Worm (Caenorhabditis elegans): ENCODE results near the gene Y113G7B.28.

DNA sequence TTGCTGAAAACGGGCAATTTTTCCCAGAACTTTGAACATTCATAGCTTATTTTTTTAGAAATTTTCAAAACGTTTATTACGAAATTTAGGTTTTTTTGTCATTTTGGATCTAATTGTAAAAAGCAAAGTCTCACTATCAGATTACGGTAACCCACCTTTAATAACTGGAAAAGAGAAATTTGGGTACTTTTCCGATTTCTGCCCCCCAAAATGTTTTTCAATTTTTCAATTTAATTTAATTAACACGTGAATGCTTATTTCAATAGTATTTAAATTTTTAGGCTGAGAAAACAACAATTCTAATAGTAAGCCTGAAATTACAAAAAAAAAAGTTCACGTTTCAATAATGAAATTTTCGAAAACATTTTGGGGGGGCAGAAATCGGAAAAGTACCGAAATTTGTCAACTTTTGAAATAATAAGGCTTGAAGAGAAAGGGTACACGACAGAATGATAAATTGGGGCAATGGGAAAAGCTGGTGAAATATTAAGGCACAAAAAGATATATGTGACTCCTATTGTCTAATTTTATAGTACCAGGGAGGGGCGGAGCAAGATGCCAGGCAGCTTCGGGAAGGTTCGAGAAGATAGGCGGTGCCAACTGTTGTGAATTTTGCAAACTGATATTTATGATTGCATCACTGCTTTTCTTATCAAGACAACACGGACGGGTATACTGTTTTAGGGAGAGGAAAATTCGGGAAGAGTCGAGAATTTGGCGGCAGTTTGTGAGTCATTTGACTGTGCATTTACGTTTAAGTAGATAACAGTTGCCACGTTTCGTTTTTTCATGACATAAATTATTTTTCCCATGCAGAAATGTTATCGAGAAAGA, 31.5 kb upstream of the Y113G7B.28 start, which contains the start of gene F19B2.5:
- TF ChIP-seq lin-13 (tag; optimal IDR thresholded peaks at IDR 0.05): no peak
- no peak for TF ChIP-seq unc-62 (GFP tag; optimal IDR thresholded peaks at IDR 0.05)
- no peak for TF ChIP-seq blmp-1 (tag; optimal IDR thresholded peaks at IDR 0.05)
- TF ChIP-seq nhr-76 (tag; optimal IDR thresholded peaks at IDR 0.05): no peak
- TF ChIP-seq sptf-1 (tag; optimal IDR thresholded peaks at IDR 0.05): no peak
- no peak for TF ChIP-seq ztf-11 (tag; optimal IDR thresholded peaks at IDR 0.05)
- no peak for TF ChIP-seq nhr-2 (tag; optimal IDR thresholded peaks at IDR 0.05)
- TF ChIP-seq ces-1 (GFP tag; optimal IDR thresholded peaks at IDR 0.05): no peak
- no peak for TF ChIP-seq snpc-4 (tag; optimal IDR thresholded peaks at IDR 0.05)
- TF ChIP-seq pha-4 (tag; optimal IDR thresholded peaks at IDR 0.05): no peak
- TF ChIP-seq hlh-1 (tag; optimal IDR thresholded peaks at IDR 0.05): no peak
- TF ChIP-seq unc-39 (tag; optimal IDR thresholded peaks at IDR 0.05): no peak
- no peak for TF ChIP-seq M03D4.4 (tag; optimal IDR thresholded peaks at IDR 0.05)
- no peak for TF ChIP-seq nhr-237 (tag; optimal IDR thresholded peaks at IDR 0.05)
